Worm (Caenorhabditis elegans): ENCODE results near the gene snf-11.

ce11 chrV:11272848-11273247 is 35.4 kb downstream of the snf-11 start, which contains the start of gene clec-223:
- TF ChIP-seq odd-2 (tag; optimal IDR thresholded peaks at IDR 0.05) = no peak
- no peak for TF ChIP-seq ets-4 (tag; optimal IDR thresholded peaks at IDR 0.05)
- no peak for TF ChIP-seq unc-3 (GFP tag; conservative IDR thresholded peaks at IDR 0.05)
- TF ChIP-seq unc-3 (tag; optimal IDR thresholded peaks at IDR 0.05) = no peak
- TF ChIP-seq fax-1 (tag; optimal IDR thresholded peaks at IDR 0.05) = no peak
- no peak for TF ChIP-seq tbx-2 (tag; optimal IDR thresholded peaks at IDR 0.05)
- TF ChIP-seq eyg-1 (tag; optimal IDR thresholded peaks at IDR 0.05) = no peak
- no peak for TF ChIP-seq pha-4 (tag; optimal IDR thresholded peaks at IDR 0.05)
- no peak for TF ChIP-seq npax-4 (tag; optimal IDR thresholded peaks at IDR 0.05)
- no peak for TF ChIP-seq hlh-15 (tag; optimal IDR thresholded peaks at IDR 0.05)
- no peak for TF ChIP-seq nfya-1 (tag; optimal IDR thresholded peaks at IDR 0.05)
- TF ChIP-seq pax-1 (tag; optimal IDR thresholded peaks at IDR 0.05) = no peak
